Worm (Caenorhabditis elegans) whole organism, L3 larva: ENCODE data around the gene C02F4.5.
A peak's percentile ranks its signal among the peaks of the same experiment; 100 is the strongest.

Experiments
- ZK546.5 ChIP-seq: sonication (generic microtip); optimal IDR thresholded peaks from 2 replicates; lab custom pipeline; 2017; ENCODE audit warnings: missing biosample characterization, missing genetic modification characterization
- aly-2 ChIP-seq: fragments of 150-350 bp; optimal IDR thresholded peaks from 2 replicates; lab custom pipeline; 2014; ENCODE audit warnings: missing biosample characterization, missing genetic modification characterization
- ama-1 ChIP-seq: fragments of 150-350 bp; optimal IDR thresholded peaks from 2 replicates; lab custom pipeline; 2018
- ceh-28 ChIP-seq: fragments of 150-350 bp; optimal IDR thresholded peaks from 2 replicates; lab custom pipeline; 2014; ENCODE audit warnings: missing biosample characterization, missing genetic modification reagents, missing genetic modification characterization
- ceh-82 ChIP-seq: fragments of 150-350 bp; optimal IDR thresholded peaks from 2 replicates; lab custom pipeline; 2014; ENCODE audit warnings: missing biosample characterization, missing genetic modification characterization
- daf-12 ChIP-seq: fragments of 150-350 bp; optimal IDR thresholded peaks from 2 replicates; lab custom pipeline; 2014; ENCODE audit warnings: missing biosample characterization, missing genetic modification reagents, missing genetic modification characterization
- egl-27 ChIP-seq: sonication (generic microtip); optimal IDR thresholded peaks from 4 replicates; lab custom pipeline; 2017; ENCODE audit warnings: missing biosample characterization, missing genetic modification reagents, missing genetic modification characterization
- egl-5 ChIP-seq: fragments of 150-350 bp; optimal IDR thresholded peaks from 2 replicates; lab custom pipeline; 2017; ENCODE audit warnings: missing biosample characterization, missing genetic modification reagents, missing genetic modification characterization, inconsistent platforms
- elt-2 ChIP-seq: sonication (generic microtip); optimal IDR thresholded peaks from 2 replicates; lab custom pipeline; 2016; ENCODE audit warnings: missing genetic modification reagents, mild to moderate bottlenecking, missing genetic modification characterization, missing compliant biosample characterization
- elt-3 ChIP-seq, 3 experiments: fragments of 150-350 bp in 1 of 3; sonication (generic microtip) in 2 of 3; optimal IDR thresholded peaks; 2 replicates in 2 of 3; 4 replicates in 1 of 3; lab custom pipeline; 2014 to 2017; ENCODE audit warnings: missing biosample characterization in 3 of 3, missing genetic modification characterization in 3 of 3
- eor-1 ChIP-seq, 2 experiments: fragments of 150-350 bp; optimal IDR thresholded peaks; 2 replicates each; lab custom pipeline; 2014 to 2018; ENCODE audit warnings: missing biosample characterization in 2 of 2, missing genetic modification characterization in 2 of 2
- fkh-10 ChIP-seq: sonication (generic microtip); optimal IDR thresholded peaks from 2 replicates; lab custom pipeline; 2017; ENCODE audit warnings: missing biosample characterization, missing genetic modification reagents, missing genetic modification characterization
- fkh-2 ChIP-seq: fragments of 150-350 bp; optimal IDR thresholded peaks from 2 replicates; lab custom pipeline; 2014; ENCODE audit warnings: missing biosample characterization, missing genetic modification reagents, missing genetic modification characterization
- fos-1 ChIP-seq: fragments of 150-350 bp; optimal IDR thresholded peaks from 2 replicates; lab custom pipeline; 2014; ENCODE audit warnings: missing biosample characterization, missing genetic modification characterization
- hmg-11 ChIP-seq: sonication (generic microtip); optimal IDR thresholded peaks from 2 replicates; lab custom pipeline; 2016; ENCODE audit warnings: missing genetic modification characterization, missing compliant biosample characterization
- jun-1 ChIP-seq: fragments of 150-350 bp; optimal IDR thresholded peaks from 2 replicates; lab custom pipeline; 2014; ENCODE audit warnings: missing biosample characterization, missing genetic modification reagents, missing genetic modification characterization
- lin-15B ChIP-seq: fragments of 150-350 bp; optimal IDR thresholded peaks from 2 replicates; lab custom pipeline; 2014; ENCODE audit warnings: missing biosample characterization, missing genetic modification characterization
- lin-39 ChIP-seq: fragments of 150-350 bp; optimal IDR thresholded peaks from 2 replicates; lab custom pipeline; 2018; ENCODE audit warnings: missing biosample characterization, missing genetic modification reagents, missing genetic modification characterization
- mdl-1 ChIP-seq: fragments of 150-350 bp; optimal IDR thresholded peaks from 2 replicates; lab custom pipeline; 2014; ENCODE audit warnings: missing biosample characterization, missing genetic modification characterization
- nfya-1 ChIP-seq: sonication (generic microtip); optimal IDR thresholded peaks from 2 replicates; lab custom pipeline; 2017; ENCODE audit warnings: missing genetic modification characterization, mild to moderate bottlenecking, missing compliant biosample characterization, antibody characterized with exemption, moderate library complexity; ENCODE audit not compliant: insufficient read depth
- nhr-11 ChIP-seq: fragments of 150-350 bp; optimal IDR thresholded peaks from 2 replicates; lab custom pipeline; 2014; ENCODE audit warnings: missing biosample characterization, missing genetic modification characterization
- nhr-12 ChIP-seq: fragments of 150-350 bp; optimal IDR thresholded peaks from 2 replicates; lab custom pipeline; 2014; ENCODE audit warnings: missing biosample characterization, missing genetic modification characterization
- nhr-23 ChIP-seq: fragments of 150-350 bp; optimal IDR thresholded peaks from 2 replicates; lab custom pipeline; 2014; ENCODE audit warnings: missing biosample characterization, missing genetic modification reagents, missing genetic modification characterization
- nhr-237 ChIP-seq: fragments of 150-350 bp; optimal IDR thresholded peaks from 2 replicates; lab custom pipeline; 2014; ENCODE audit warnings: missing biosample characterization, missing genetic modification characterization
- nhr-28 ChIP-seq: fragments of 150-350 bp; optimal IDR thresholded peaks from 2 replicates; lab custom pipeline; 2014; ENCODE audit warnings: missing biosample characterization, missing genetic modification characterization
- nhr-43 ChIP-seq: sonication (generic microtip); optimal IDR thresholded peaks from 2 replicates; lab custom pipeline; 2016; ENCODE audit warnings: mild to moderate bottlenecking, missing genetic modification characterization, missing compliant biosample characterization; ENCODE audit not compliant: poor library complexity, severe bottlenecking
- pha-4 ChIP-seq: fragments of 150-350 bp; optimal IDR thresholded peaks from 2 replicates; lab custom pipeline; 2014; ENCODE audit warnings: missing biosample characterization, missing genetic modification reagents, missing genetic modification characterization
- pqm-1 ChIP-seq: fragments of 150-350 bp; optimal IDR thresholded peaks from 2 replicates; lab custom pipeline; 2017; ENCODE audit warnings: missing biosample characterization, missing genetic modification characterization, inconsistent platforms
- skn-1 ChIP-seq: fragments of 150-350 bp; optimal IDR thresholded peaks from 2 replicates; lab custom pipeline; 2014; ENCODE audit warnings: missing biosample characterization, missing genetic modification characterization
- snpc-4 ChIP-seq: fragments of 150-350 bp; optimal IDR thresholded peaks from 2 replicates; lab custom pipeline; 2014; ENCODE audit warnings: missing biosample characterization, missing genetic modification characterization
- tbx-2 ChIP-seq: sonication (generic microtip); optimal IDR thresholded peaks from 2 replicates; lab custom pipeline; 2016; ENCODE audit warnings: mild to moderate bottlenecking, missing genetic modification characterization, missing compliant biosample characterization
- unc-39 ChIP-seq: sonication (generic microtip); optimal IDR thresholded peaks from 4 replicates; lab custom pipeline; 2017; ENCODE audit warnings: missing biosample characterization, missing genetic modification characterization
- zag-1 ChIP-seq: fragments of 150-350 bp; optimal IDR thresholded peaks from 2 replicates; lab custom pipeline; 2014; ENCODE audit warnings: missing biosample characterization, missing genetic modification characterization
- ztf-11 ChIP-seq: fragments of 150-350 bp; optimal IDR thresholded peaks from 2 replicates; lab custom pipeline; 2014; ENCODE audit warnings: missing biosample characterization, missing genetic modification characterization
- ztf-4 ChIP-seq: fragments of 150-350 bp; optimal IDR thresholded peaks from 2 replicates; lab custom pipeline; 2014; ENCODE audit warnings: missing biosample characterization, missing genetic modification characterization

Gene C02F4.5

ce11 chrIV:10502345-10502744 lies 21.6 kb downstream of the C02F4.5 start:
- TF ChIP-seq nhr-11 (tag; lab: Kevin White, UChicago) (peak; percentile 20), pha-4 (tag; lab: Kevin White, UChicago) (peak; percentile 96), ceh-28 (tag; lab: Kevin White, UChicago) (peak; percentile 59), skn-1 (peak; percentile 76), nhr-23 (tag; lab: Kevin White, UChicago) (no peak), fos-1 (tag; lab: Kevin White, UChicago) (no peak), jun-1 (tag; lab: Kevin White, UChicago) (peak; percentile 54), egl-27 (tag; lab: Kevin White, UChicago) (no peak), nhr-43 (tag; lab: Kevin White, UChicago) (no peak), nhr-237 (tag; lab: Kevin White, UChicago) (no peak), fkh-2 (tag; lab: Kevin White, UChicago) (no peak), ama-1 (peak; percentile 29), ZK546.5 (tag; lab: Kevin White, UChicago) (no peak), fkh-10 (GFP tag; lab: Kevin White, UChicago) (no peak), mdl-1 (tag; lab: Kevin White, UChicago) (peak; percentile 60), elt-2 (tag; lab: Kevin White, UChicago) (peak; percentile 88), eor-1 (tag; optimal IDR thresholded peaks at IDR 0.05; lab: Kevin White, UChicago) (no peak), daf-12 (tag; lab: Kevin White, UChicago) (no peak), nhr-28 (tag; lab: Kevin White, UChicago) (no peak), egl-5 (tag; lab: Kevin White, UChicago) (peak; percentile 45), ceh-82 (tag; lab: Kevin White, UChicago) (no peak), nfya-1 (tag; lab: Kevin White, UChicago) (peak; percentile 59), pqm-1 (tag; lab: Kevin White, UChicago) (peak; percentile 97)

ce11 chrIV:10501550-10502240 lies 22.2 kb downstream of the C02F4.5 start, which contains the start of gene tax-6:
Gene tax-6 (minus strand): TSS chrIV:10501600.
- TF ChIP-seq nhr-43 (tag; lab: Kevin White, UChicago) (no peak), ZK546.5 (tag; lab: Kevin White, UChicago) (no peak), elt-2 (tag; lab: Kevin White, UChicago) (no peak), elt-3 (tag; optimal IDR thresholded peaks at IDR 0.05; lab: Kevin White, UChicago) (no peak), lin-39 (no peak)

ce11 chrIV:10500481-10500880 lies 23.5 kb downstream of the C02F4.5 start:
- no peak for TF ChIP-seq aly-2
- TF ChIP-seq ztf-4 (tag; lab: Kevin White, UChicago), result no peak
- TF ChIP-seq tbx-2 (tag; lab: Kevin White, UChicago), result no peak

- peak; percentile 55 for TF ChIP-seq tbx-2 (tag; lab: Kevin White, UChicago)
- peak; percentile 62 for TF ChIP-seq zag-1 (tag; lab: Kevin White, UChicago)
- TF ChIP-seq nhr-12 (tag; lab: Kevin White, UChicago), result no peak
- TF ChIP-seq skn-1, result peak; percentile 27
- TF ChIP-seq ztf-11 (tag; lab: Kevin White, UChicago), result no peak
- peak; percentile 88 for TF ChIP-seq lin-39
- TF ChIP-seq ceh-28 (tag; lab: Kevin White, UChicago), result no peak
- TF ChIP-seq nhr-237 (tag; lab: Kevin White, UChicago), result no peak
- TF ChIP-seq nhr-11 (tag; lab: Kevin White, UChicago), result peak; percentile 71
- TF ChIP-seq egl-5 (tag; lab: Kevin White, UChicago), result peak; percentile 21
- peak; percentile 55 for TF ChIP-seq lin-15B (tag; lab: Kevin White, UChicago)
- no peak for TF ChIP-seq unc-39
- peak; percentile 58 for TF ChIP-seq fkh-10 (GFP tag; lab: Kevin White, UChicago)
- peak; percentile 21 for TF ChIP-seq fos-1 (tag; lab: Kevin White, UChicago)
- TF ChIP-seq hmg-11 (tag; lab: Kevin White, UChicago), result peak; percentile 67
- peak; percentile 2 for TF ChIP-seq snpc-4 (tag; lab: Kevin White, UChicago)
- peak; percentile 86 for TF ChIP-seq nfya-1 (tag; lab: Kevin White, UChicago)
These were observed 24.0 kb downstream of the C02F4.5 start for ce11 chrIV:10499948-10500356.
